Fruit fly (Drosophila melanogaster) whole organism, embryonic: ENCODE results near the gene SrpRalpha.
A peak's percentile ranks its signal among the peaks of the same experiment; 100 is the strongest.

Experiments
- Atf3 ChIP-seq: fragments of 200-800 bp; sonication (Bioruptor generic); optimal IDR thresholded peaks from 3 replicates; lab custom pipeline; 2016; ENCODE audit warnings: missing biosample characterization, missing genetic modification characterization
- Atf6 ChIP-seq: fragments of 200-800 bp; sonication (Bioruptor generic); IDR thresholded peaks from 2 replicates; pipeline ENCODE4 v1.3.6; 2022; ENCODE audit warnings: missing biosample characterization, missing genetic modification characterization
- BtbVII ChIP-seq: fragments of 200-800 bp; sonication (Bioruptor generic); optimal IDR thresholded peaks from 3 replicates; lab custom pipeline; 2017; ENCODE audit warnings: missing biosample characterization, mild to moderate bottlenecking, missing genetic modification characterization
- CG10366 ChIP-seq: fragments of 200-800 bp; sonication (Bioruptor generic); IDR thresholded peaks from 2 replicates; pipeline ENCODE4 v1.3.6; 2022; ENCODE audit warnings: missing biosample characterization, missing genetic modification characterization
- CG10565 ChIP-seq: fragments of 200-800 bp; sonication (Bioruptor generic); optimal IDR thresholded peaks from 3 replicates; lab custom pipeline; 2016; ENCODE audit warnings: missing biosample characterization, mild to moderate bottlenecking, missing genetic modification characterization
- CG10979 ChIP-seq: fragments of 200-800 bp; sonication (Bioruptor generic); optimal IDR thresholded peaks from 2 replicates; lab custom pipeline; 2018; ENCODE audit warnings: missing biosample characterization, mild to moderate bottlenecking, missing genetic modification characterization, moderate library complexity
- CG11398 ChIP-seq: fragments of 200-800 bp; sonication (Bioruptor generic); optimal IDR thresholded peaks from 2 replicates; lab custom pipeline; 2016; ENCODE audit warnings: missing biosample characterization, missing genetic modification characterization
- CG12104 ChIP-seq: fragments of 200-800 bp; sonication (Bioruptor generic); optimal IDR thresholded peaks from 3 replicates; lab custom pipeline; 2016; ENCODE audit warnings: missing biosample characterization, missing genetic modification characterization
- CG1233 ChIP-seq: fragments of 200-800 bp; sonication (Bioruptor generic); optimal IDR thresholded peaks from 4 replicates; lab custom pipeline; 2018; ENCODE audit warnings: missing biosample characterization, mild to moderate bottlenecking, missing genetic modification characterization
- CG12659 ChIP-seq: fragments of 200-800 bp; sonication (Bioruptor generic); optimal IDR thresholded peaks from 3 replicates; lab custom pipeline; 2017; ENCODE audit warnings: mild to moderate bottlenecking, missing biosample characterization, missing genetic modification reagents, missing genetic modification characterization
- CG13894 ChIP-seq: fragments of 200-800 bp; sonication (Bioruptor generic); optimal IDR thresholded peaks from 3 replicates; lab custom pipeline; 2018; ENCODE audit warnings: missing biosample characterization, mild to moderate bottlenecking, missing genetic modification characterization, moderate library complexity
- CG14667 ChIP-seq: fragments of 200-800 bp; sonication (Bioruptor generic); IDR thresholded peaks from 2 replicates; pipeline ENCODE4 v1.3.6; 2022; ENCODE audit warnings: missing biosample characterization, missing genetic modification characterization
- CG15514 ChIP-seq: fragments of 200-800 bp; sonication (Bioruptor generic); optimal IDR thresholded peaks from 3 replicates; lab custom pipeline; 2017; ENCODE audit warnings: missing biosample characterization, missing genetic modification characterization, mild to moderate bottlenecking, moderate library complexity, missing genetic modification reagents
- CG30431 ChIP-seq: fragments of 200-800 bp; sonication (Bioruptor generic); optimal IDR thresholded peaks from 2 replicates; lab custom pipeline; 2017; ENCODE audit warnings: missing biosample characterization, missing genetic modification characterization
- CG32767 ChIP-seq: fragments of 200-800 bp; sonication (Bioruptor generic); IDR thresholded peaks from 2 replicates; pipeline ENCODE4 v1.3.6; 2022; ENCODE audit warnings: missing biosample characterization, missing genetic modification characterization
- CG3847 ChIP-seq: fragments of 200-800 bp; sonication (Bioruptor generic); IDR thresholded peaks from 2 replicates; pipeline ENCODE4 v1.3.6; 2022; ENCODE audit warnings: missing biosample characterization, missing genetic modification characterization
- CG4424 ChIP-seq: fragments of 200-800 bp; sonication (Bioruptor generic); optimal IDR thresholded peaks from 3 replicates; lab custom pipeline; 2016; ENCODE audit warnings: missing biosample characterization, missing genetic modification characterization
- CG4707 ChIP-seq: fragments of 200-800 bp; sonication (Bioruptor generic); optimal IDR thresholded peaks from 2 replicates; lab custom pipeline; 2018; ENCODE audit warnings: missing biosample characterization, mild to moderate bottlenecking, missing genetic modification characterization, moderate library complexity
- CG6272 ChIP-seq: fragments of 200-800 bp; sonication (Bioruptor generic); IDR thresholded peaks from 2 replicates; pipeline ENCODE4 v1.3.6; 2022; ENCODE audit warnings: missing biosample characterization, missing genetic modification characterization
- CG7745 ChIP-seq: fragments of 200-800 bp; sonication (Bioruptor generic); optimal IDR thresholded peaks from 2 replicates; lab custom pipeline; 2018; ENCODE audit warnings: missing biosample characterization, mild to moderate bottlenecking, missing genetic modification characterization, moderate library complexity
- CG8944 ChIP-seq: fragments of 200-800 bp; sonication (Bioruptor generic); optimal IDR thresholded peaks from 3 replicates; lab custom pipeline; 2016; ENCODE audit warnings: missing biosample characterization, missing genetic modification characterization
- CG9876 ChIP-seq: fragments of 200-800 bp; sonication (Bioruptor generic); optimal IDR thresholded peaks from 2 replicates; lab custom pipeline; 2016; ENCODE audit warnings: missing biosample characterization, missing genetic modification characterization
- Deaf1 ChIP-seq: fragments of 200-800 bp; optimal IDR thresholded peaks from 3 replicates; lab custom pipeline; 2019; ENCODE audit warnings: missing biosample characterization, mild to moderate bottlenecking, missing genetic modification characterization, moderate library complexity
- Dp ChIP-seq: fragments of 200-800 bp; sonication (Bioruptor generic); optimal IDR thresholded peaks from 2 replicates; lab custom pipeline; 2018; ENCODE audit warnings: missing biosample characterization, mild to moderate bottlenecking, missing genetic modification characterization, moderate library complexity
- Drgx ChIP-seq: fragments of 200-800 bp; sonication (Bioruptor generic); IDR thresholded peaks from 2 replicates; pipeline ENCODE4 v1.3.6; 2022; ENCODE audit warnings: missing biosample characterization, missing genetic modification characterization
- Ets65A ChIP-seq: fragments of 200-800 bp; sonication (Bioruptor generic); peaks from one replicate; lab custom pipeline; 2016; ENCODE audit warnings: missing biosample characterization, missing genetic modification characterization
- HLH3B ChIP-seq: fragments of 200-800 bp; sonication (Bioruptor generic); IDR thresholded peaks from 2 replicates; pipeline ENCODE4 v1.3.6; 2022; ENCODE audit warnings: missing biosample characterization, missing genetic modification characterization
- Hr78 ChIP-seq, 2 experiments: fragments of 200-800 bp in 1 of 2; fragments of >200 bp in 1 of 2; sonication (Bioruptor generic) in 1 of 2; optimal IDR thresholded peaks; 2 replicates each; lab custom pipeline; 2017 to 2019; ENCODE audit warnings: missing biosample characterization in 2 of 2, missing genetic modification characterization in 2 of 2, mild to moderate bottlenecking in 1 of 2, moderate library complexity in 1 of 2
- Max ChIP-seq: fragments of 200-800 bp; sonication (Bioruptor generic); optimal IDR thresholded peaks from 2 replicates; lab custom pipeline; 2016; ENCODE audit warnings: missing biosample characterization, mild to moderate bottlenecking, missing genetic modification characterization
- Med ChIP-seq: fragments of 200-800 bp; sonication (Bioruptor generic); peaks from one replicate; lab custom pipeline; 2016; ENCODE audit warnings: missing biosample characterization, missing genetic modification characterization, mild to moderate bottlenecking, inconsistent platforms, moderate library complexity
- Poxn ChIP-seq: fragments of 200-800 bp; sonication (Bioruptor generic); IDR thresholded peaks from 2 replicates; pipeline ENCODE4 v1.3.6; 2022; ENCODE audit warnings: missing biosample characterization, missing genetic modification characterization
- Rx ChIP-seq: fragments of 200-800 bp; sonication (Bioruptor generic); IDR thresholded peaks from 2 replicates; pipeline ENCODE4 v1.3.6; 2022; ENCODE audit warnings: missing biosample characterization, missing genetic modification characterization
- Sry-δ ChIP-seq: fragments of 200-800 bp; sonication (Bioruptor generic); optimal IDR thresholded peaks from 2 replicates; lab custom pipeline; 2016; ENCODE audit warnings: missing biosample characterization, missing genetic modification characterization
- Vsx1 ChIP-seq: fragments of 200-800 bp; sonication (Bioruptor generic); optimal IDR thresholded peaks from 2 replicates; lab custom pipeline; 2017; ENCODE audit warnings: missing biosample characterization, mild to moderate bottlenecking, missing genetic modification characterization, missing genetic modification reagents
- aop ChIP-seq: fragments of 200-800 bp; sonication (Bioruptor generic); IDR thresholded peaks from 2 replicates; pipeline ENCODE4 v1.3.6; 2022; ENCODE audit warnings: missing biosample characterization, missing genetic modification characterization
- ap ChIP-seq: fragments of 200-800 bp; sonication (Bioruptor generic); IDR thresholded peaks from 2 replicates; pipeline ENCODE4 v1.3.6; 2022; ENCODE audit warnings: missing biosample characterization, missing genetic modification characterization
- btn ChIP-seq: fragments of 200-800 bp; sonication (Bioruptor generic); optimal IDR thresholded peaks from 2 replicates; lab custom pipeline; 2016; ENCODE audit warnings: missing biosample characterization, missing genetic modification characterization
- cas ChIP-seq: fragments of 200-800 bp; sonication (Bioruptor generic); IDR thresholded peaks from 2 replicates; pipeline ENCODE4 v1.3.6; 2022; ENCODE audit warnings: missing biosample characterization, missing genetic modification characterization
- fd64A ChIP-seq: fragments of 200-800 bp; sonication (Bioruptor generic); optimal IDR thresholded peaks from 3 replicates; lab custom pipeline; 2018; ENCODE audit warnings: missing biosample characterization, mild to moderate bottlenecking, missing genetic modification characterization
- her ChIP-seq: fragments of 200-800 bp; sonication (Bioruptor generic); optimal IDR thresholded peaks from 2 replicates; lab custom pipeline; 2016; ENCODE audit warnings: missing biosample characterization, missing genetic modification characterization
- jumu ChIP-seq: fragments of 200-800 bp; sonication (Bioruptor generic); optimal IDR thresholded peaks from 3 replicates; lab custom pipeline; 2016; ENCODE audit warnings: missing biosample characterization, missing genetic modification characterization
- nerfin-2 ChIP-seq: fragments of 200-800 bp; sonication (Bioruptor generic); IDR thresholded peaks from 2 replicates; pipeline ENCODE4 v1.3.6; 2022; ENCODE audit warnings: missing biosample characterization, missing genetic modification characterization; ENCODE audit not compliant: partially characterized antibody
- onecut ChIP-seq: fragments of 200-800 bp; sonication (Bioruptor generic); IDR thresholded peaks from 2 replicates; pipeline ENCODE4 v1.3.6; 2022; ENCODE audit warnings: missing biosample characterization, missing genetic modification characterization
- prd ChIP-seq, 3 experiments: fragments of >200 bp in 2 of 3; fragments of 200-800 bp in 1 of 3; sonication (Bioruptor generic) in 1 of 3; optimal IDR thresholded peaks in 2 of 3; IDR thresholded peaks in 1 of 3; 2 replicates in 2 of 3; 3 replicates in 1 of 3; pipeline versions ENCODE4 v1.3.6 to Lab custom; 2017 to 2022; ENCODE audit warnings: missing biosample characterization in 1 of 3, missing genetic modification characterization in 1 of 3
- repo ChIP-seq: fragments of 200-800 bp; sonication (Bioruptor generic); optimal IDR thresholded peaks from 2 replicates; lab custom pipeline; 2016; ENCODE audit warnings: missing biosample characterization, missing genetic modification characterization
- row ChIP-seq: fragments of 200-800 bp; sonication (Bioruptor generic); IDR thresholded peaks from 3 replicates; pipeline ENCODE4 v1.3.6; 2022; ENCODE audit warnings: missing biosample characterization, missing genetic modification characterization
- sens ChIP-seq: fragments of 200-800 bp; sonication (Bioruptor generic); peaks from one replicate; lab custom pipeline; 2016; ENCODE audit warnings: missing biosample characterization, missing genetic modification characterization
- tna ChIP-seq: fragments of 200-800 bp; sonication (Bioruptor generic); IDR thresholded peaks from 2 replicates; pipeline ENCODE4 v1.3.6; 2022; ENCODE audit warnings: missing biosample characterization, missing genetic modification characterization; ENCODE audit not compliant: partially characterized antibody
- vnd ChIP-seq: fragments of 200-800 bp; sonication (Bioruptor generic); IDR thresholded peaks from 3 replicates; pipeline ENCODE4 v1.3.6; 2022; ENCODE audit warnings: missing biosample characterization, missing genetic modification characterization; ENCODE audit not compliant: partially characterized antibody

Gene SrpRalpha

DNA sequence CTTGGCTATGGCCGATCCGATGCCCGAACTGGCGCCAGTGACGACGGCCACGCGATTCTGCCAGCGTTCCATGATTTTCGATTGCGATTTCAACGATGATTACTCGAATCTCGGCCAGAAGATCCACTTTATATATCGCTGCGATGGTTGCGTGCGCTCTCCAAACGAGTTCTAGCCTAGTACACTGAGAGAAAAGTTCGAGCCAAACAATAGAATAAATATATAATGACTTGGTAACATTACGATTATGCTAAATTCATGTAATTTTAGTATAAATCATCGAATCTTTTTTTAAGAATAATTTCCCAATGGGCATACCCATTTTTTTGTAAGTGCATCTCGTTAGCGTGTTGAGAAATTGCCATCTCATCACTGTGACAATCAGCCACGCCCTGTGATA, 40.1 kb upstream of the SrpRalpha start, which contains the start of gene Antdh (continued):
- TF ChIP-seq prd (optimal IDR thresholded peaks at IDR 0.05; lab: Kevin White, UChicago) (no peak), prd (GFP tag; IDR thresholded peaks at IDR 0.05; lab: Robert Waterston, UW) (peak; percentile 32; the same call in 1 of the 3 replicates), CG10979 (tag; lab: Kevin White, UChicago) (peak; percentile 0), cas (no peak), Drgx (GFP tag; lab: Robert Waterston, UW) (peak; percentile 21; the same call in 1 of the 2 replicates), CG30431 (GFP tag; lab: Kevin White, UChicago) (no peak), HLH3B (GFP tag; lab: Robert Waterston, UW) (no peak), sens (GFP tag; lab: Kevin White, UChicago) (peak; percentile 60), CG13894 (no peak), aop (GFP tag; lab: Robert Waterston, UW) (no peak)
- TF ChIP-seq, all 482 proteins: peak for 10

DNA sequence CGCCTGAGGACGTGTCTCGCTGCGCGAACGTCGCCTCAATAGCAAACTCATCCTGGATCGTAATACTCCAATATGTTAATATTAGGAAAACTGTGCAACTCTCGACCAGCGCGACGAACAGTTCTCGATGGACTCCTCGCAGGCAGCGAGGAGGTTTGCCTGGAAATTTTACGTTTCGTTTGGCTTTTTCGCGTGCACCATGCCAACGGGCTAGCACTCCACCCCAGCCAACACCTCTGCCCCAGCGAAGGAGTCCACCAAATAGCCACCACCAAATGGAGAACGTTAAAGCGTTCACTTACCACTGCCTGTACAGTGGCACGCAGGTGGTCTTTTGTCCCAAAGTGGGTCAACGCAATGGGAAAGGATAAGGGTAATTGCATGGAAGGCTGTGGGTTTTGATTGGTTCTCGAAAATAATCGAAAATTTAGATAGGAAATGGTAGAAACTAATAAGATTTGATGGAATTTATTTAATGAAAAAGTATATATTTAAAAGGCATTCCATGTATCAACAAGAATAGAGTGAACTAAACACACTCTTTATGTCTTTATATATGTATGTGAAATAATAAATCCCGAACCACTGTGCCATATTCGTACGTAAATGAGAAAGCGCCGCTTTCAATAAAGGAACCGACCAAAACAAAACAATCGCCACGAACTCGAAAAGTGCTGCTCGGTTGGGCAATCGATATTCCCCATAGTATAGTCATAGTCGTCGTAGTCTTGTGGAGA, 31.0 kb upstream of the SrpRalpha start, which contains the start of gene CG32668:
Gene CG32668 (minus strand): TSS at position 51 of the 737 bp plus-strand sequence.
- TF ChIP-seq Atf3 (GFP tag; lab: Kevin White, UChicago) (no peak), CG1233 (GFP tag; lab: Kevin White, UChicago) (no peak), CG4424 (GFP tag; lab: Kevin White, UChicago) (no peak), vnd (no peak), CG10565 (GFP tag; lab: Kevin White, UChicago) (no peak), CG32767 (GFP tag; lab: Robert Waterston, UW) (no peak), Rx (GFP tag; lab: Robert Waterston, UW) (no peak), onecut (peak; percentile 23; the same call in 1 of the 2 replicates), CG8944 (GFP tag; lab: Kevin White, UChicago) (no peak), Max (GFP tag; lab: Kevin White, UChicago) (no peak), jumu (GFP tag; lab: Kevin White, UChicago) (no peak), CG11398 (no peak), CG4707 (GFP tag; lab: Kevin White, UChicago) (no peak), Atf6 (GFP tag; lab: Robert Waterston, UW) (no peak), ap (GFP tag; lab: Robert Waterston, UW) (no peak), repo (GFP tag; lab: Kevin White, UChicago) (no peak), tna (no peak), CG10366 (no peak), Sry-δ (GFP tag; lab: Kevin White, UChicago) (no peak), row (GFP tag; lab: Robert Waterston, UW) (0 out of 3 replicates have a peak, but pooled peaks have one; percentile 17), fd64A (GFP tag; lab: Kevin White, UChicago) (no peak), btn (GFP tag; lab: Kevin White, UChicago) (no peak), CG7745 (tag; lab: Kevin White, UChicago) (no peak), Deaf1 (tag; lab: Kevin White, UChicago) (peak; percentile 9), Poxn (GFP tag; lab: Robert Waterston, UW) (no peak), CG14667 (GFP tag; lab: Robert Waterston, UW) (no peak), CG3847 (GFP tag; lab: Robert Waterston, UW) (no peak), Med (GFP tag; lab: Kevin White, UChicago) (peak; percentile 46), CG9876 (GFP tag; lab: Kevin White, UChicago) (no peak), nerfin-2 (GFP tag; lab: Robert Waterston, UW) (no peak), CG12659 (GFP tag; lab: Kevin White, UChicago) (no peak), CG15514 (GFP tag; lab: Kevin White, UChicago) (no peak), Hr78 (GFP tag; optimal IDR thresholded peaks at IDR 0.05; lab: Kevin White, UChicago) (no peak), Vsx1 (no peak), CG12104 (GFP tag; lab: Kevin White, UChicago) (no peak), BtbVII (GFP tag; lab: Kevin White, UChicago) (no peak), her (no peak), CG6272 (GFP tag; lab: Robert Waterston, UW) (no peak), Ets65A (GFP tag; lab: Kevin White, UChicago) (no peak), Dp (GFP tag; lab: Kevin White, UChicago) (no peak)
